Worm (Caenorhabditis elegans) whole organism, young adult: Measurements from ENCODE around the gene oig-4.

Experiments used
- B0035.1 ChIP-seq: sonication (generic microtip); optimal IDR thresholded peaks from 2 replicates; lab custom pipeline; 2016; ENCODE audit warnings: missing genetic modification characterization, mild to moderate bottlenecking, missing compliant biosample characterization, missing genotype, missing genetic modification reagents
- B0261.1 ChIP-seq: sonication (generic microtip); optimal IDR thresholded peaks from 2 replicates; lab custom pipeline; 2016; ENCODE audit warnings: mild to moderate bottlenecking, missing genetic modification characterization, moderate library complexity, missing compliant biosample characterization
- B0336.3 ChIP-seq: fragments of 200-800 bp; sonication (Bioruptor generic); IDR thresholded peaks from 2 replicates; pipeline ENCODE4 v1.3.6; 2022; ENCODE audit warnings: missing genetic modification characterization, missing compliant biosample characterization
- F37B4.10 ChIP-seq: fragments of 200-800 bp; sonication (Bioruptor generic); IDR thresholded peaks from 2 replicates; pipeline ENCODE4 v1.3.6; 2022; ENCODE audit warnings: missing genetic modification characterization, missing compliant biosample characterization
- F49E8.2 ChIP-seq: sonication (generic microtip); optimal IDR thresholded peaks from 3 replicates; lab custom pipeline; 2017; ENCODE audit warnings: missing genetic modification characterization, mild to moderate bottlenecking, missing compliant biosample characterization, antibody characterized with exemption, moderate library complexity; ENCODE audit not compliant: insufficient read depth
- F52B5.7 ChIP-seq: sonication (generic microtip); optimal IDR thresholded peaks from 2 replicates; lab custom pipeline; 2016; ENCODE audit warnings: mild to moderate bottlenecking, missing genetic modification characterization, missing compliant biosample characterization
- K11D2.4 ChIP-seq: fragments of 200-800 bp; sonication (Bioruptor generic); IDR thresholded peaks from 2 replicates; pipeline ENCODE4 v1.3.6; 2022; ENCODE audit warnings: missing genetic modification reagents, missing genetic modification characterization, missing compliant biosample characterization
- Y53F4B.3 ChIP-seq: fragments of 200-800 bp; sonication (Bioruptor generic); IDR thresholded peaks from 2 replicates; pipeline ENCODE4 v1.3.6; 2022; ENCODE audit warnings: missing genetic modification reagents, missing genetic modification characterization, missing compliant biosample characterization
- akir-1 ChIP-seq: fragments of 200-800 bp; sonication (Bioruptor generic); optimal IDR thresholded peaks from 2 replicates; lab custom pipeline; 2018; ENCODE audit warnings: mild to moderate bottlenecking, missing genetic modification characterization, moderate library complexity, missing compliant biosample characterization
- ama-1 ChIP-seq, 3 experiments: fragments of 150-350 bp in 1 of 3; sonication (generic microtip) in 2 of 3; optimal IDR thresholded peaks; 2 replicates each; lab custom pipeline; 2014 to 2018; ENCODE audit warnings: missing biosample characterization in 2 of 3, missing genetic modification characterization in 2 of 3, missing genetic modification reagents in 2 of 3
- atf-7 ChIP-seq: sonication (generic microtip); optimal IDR thresholded peaks from 2 replicates; lab custom pipeline; 2017; ENCODE audit warnings: mild to moderate bottlenecking, missing genetic modification characterization, missing compliant biosample characterization
- attf-3 ChIP-seq: fragments of 200-800 bp; sonication (Bioruptor generic); conservative IDR thresholded peaks from 2 replicates; pipeline ENCODE4 v1.3.6; 2022; ENCODE audit warnings: missing genetic modification reagents, missing genetic modification characterization, missing compliant biosample characterization
- cebp-1 ChIP-seq, 2 experiments: fragments of 200-800 bp in 1 of 2; sonication (Bioruptor generic) in 1 of 2; sonication (generic microtip) in 1 of 2; IDR thresholded peaks in 1 of 2; optimal IDR thresholded peaks in 1 of 2; 2 replicates each; pipeline versions ENCODE4 v1.3.6 to Lab custom; 2017 to 2022; ENCODE audit warnings: missing compliant biosample characterization in 2 of 2, missing genetic modification characterization in 2 of 2, mild to moderate bottlenecking in 1 of 2, missing genetic modification reagents in 1 of 2, moderate library complexity in 1 of 2
- ceh-58 ChIP-seq: fragments of 200-800 bp; sonication (Bioruptor generic); IDR thresholded peaks from 2 replicates; pipeline ENCODE4 v1.3.6; 2022; ENCODE audit warnings: missing genetic modification characterization, missing compliant biosample characterization
- chd-7 ChIP-seq: sonication (generic microtip); optimal IDR thresholded peaks from 2 replicates; lab custom pipeline; 2016; ENCODE audit warnings: mild to moderate bottlenecking, missing genetic modification characterization, moderate library complexity, missing compliant biosample characterization
- dox-1 ChIP-seq: fragments of 200-800 bp; sonication (Bioruptor generic); IDR thresholded peaks from 2 replicates; pipeline ENCODE4 v1.3.6; 2022; ENCODE audit warnings: missing genetic modification reagents, missing genetic modification characterization, missing compliant biosample characterization
- dpff-1 ChIP-seq: sonication (generic microtip); optimal IDR thresholded peaks from 2 replicates; lab custom pipeline; 2017; ENCODE audit warnings: mild to moderate bottlenecking, missing genetic modification characterization, missing compliant biosample characterization
- efl-1 ChIP-seq: fragments of 150-350 bp; optimal IDR thresholded peaks from 2 replicates; lab custom pipeline; 2014; ENCODE audit warnings: missing biosample characterization, missing genetic modification reagents, missing genetic modification characterization
- ets-4 ChIP-seq: fragments of 200-800 bp; sonication (Bioruptor generic); optimal IDR thresholded peaks from 2 replicates; lab custom pipeline; 2018; ENCODE audit warnings: mild to moderate bottlenecking, missing genetic modification characterization, missing compliant biosample characterization
- him-1 ChIP-seq: sonication (generic microtip); optimal IDR thresholded peaks from 2 replicates; lab custom pipeline; 2016; ENCODE audit warnings: missing genotype, missing genetic modification reagents, missing genetic modification characterization, missing compliant biosample characterization
- hlh-26 ChIP-seq: fragments of 200-800 bp; sonication (Bioruptor generic); conservative IDR thresholded peaks from 2 replicates; pipeline ENCODE4 v1.3.6; 2022; ENCODE audit warnings: missing genetic modification reagents, missing genetic modification characterization, missing compliant biosample characterization
- hmg-20 ChIP-seq: fragments of 200-800 bp; sonication (Bioruptor generic); IDR thresholded peaks from 2 replicates; pipeline ENCODE4 v1.3.6; 2022; ENCODE audit warnings: missing genetic modification reagents, missing genetic modification characterization, missing compliant biosample characterization
- lin-26 ChIP-seq: fragments of 200-800 bp; sonication (Bioruptor generic); IDR thresholded peaks from 2 replicates; pipeline ENCODE4 v1.3.6; 2022; ENCODE audit warnings: missing genetic modification reagents, missing genetic modification characterization, missing compliant biosample characterization
- lin-40 ChIP-seq: sonication (generic microtip); optimal IDR thresholded peaks from 2 replicates; lab custom pipeline; 2016; ENCODE audit warnings: missing genetic modification characterization, mild to moderate bottlenecking, missing compliant biosample characterization, missing genotype, missing genetic modification reagents
- lir-1 ChIP-seq: fragments of 200-800 bp; sonication (Bioruptor generic); conservative IDR thresholded peaks from 2 replicates; pipeline ENCODE4 v1.3.6; 2022; ENCODE audit warnings: missing genetic modification reagents, missing genetic modification characterization, missing compliant biosample characterization
- madf-10 ChIP-seq: sonication (generic microtip); optimal IDR thresholded peaks from 2 replicates; lab custom pipeline; 2016; ENCODE audit warnings: mild to moderate bottlenecking, missing genetic modification characterization, missing compliant biosample characterization
- madf-3 ChIP-seq: fragments of 200-800 bp; sonication (Bioruptor generic); IDR thresholded peaks from 2 replicates; pipeline ENCODE4 v1.3.6; 2022; ENCODE audit warnings: missing genetic modification reagents, missing genetic modification characterization, missing compliant biosample characterization
- mes-4 ChIP-seq: sonication (generic microtip); optimal IDR thresholded peaks from 2 replicates; lab custom pipeline; 2016; ENCODE audit warnings: missing genotype, missing genetic modification characterization, missing compliant biosample characterization
- mxl-1 ChIP-seq: sonication (generic microtip); optimal IDR thresholded peaks from 2 replicates; lab custom pipeline; 2016; ENCODE audit warnings: missing genetic modification characterization, missing compliant biosample characterization
- nfya-1 ChIP-seq: sonication (generic microtip); optimal IDR thresholded peaks from 2 replicates; lab custom pipeline; 2017; ENCODE audit warnings: antibody characterized with exemption, missing compliant biosample characterization, missing genetic modification characterization, borderline replicate concordance; ENCODE audit not compliant: insufficient read depth
- nfyb-1 ChIP-seq: fragments of 200-800 bp; sonication (Bioruptor generic); IDR thresholded peaks from 2 replicates; pipeline ENCODE4 v1.3.6; 2022; ENCODE audit warnings: missing genetic modification reagents, missing genetic modification characterization, missing compliant biosample characterization
- nhr-27 ChIP-seq: fragments of 200-800 bp; sonication (Bioruptor generic); optimal IDR thresholded peaks from 2 replicates; lab custom pipeline; 2018; ENCODE audit warnings: mild to moderate bottlenecking, missing genetic modification characterization, moderate library complexity, missing compliant biosample characterization
- nhr-80 ChIP-seq: sonication (generic microtip); optimal IDR thresholded peaks from 2 replicates; lab custom pipeline; 2016; ENCODE audit warnings: missing genetic modification characterization, missing compliant biosample characterization
- nhr-90 ChIP-seq: sonication (generic microtip); optimal IDR thresholded peaks from 2 replicates; lab custom pipeline; 2016; ENCODE audit warnings: missing genotype, mild to moderate bottlenecking, missing genetic modification characterization, missing compliant biosample characterization
- sea-2 ChIP-seq: fragments of 200-800 bp; sonication (Bioruptor generic); IDR thresholded peaks from 2 replicates; pipeline ENCODE4 v1.3.6; 2022; ENCODE audit warnings: missing genetic modification characterization, missing compliant biosample characterization
- snpc-1.1 ChIP-seq: sonication (generic microtip); optimal IDR thresholded peaks from 2 replicates; lab custom pipeline; 2017; ENCODE audit warnings: missing genetic modification characterization, mild to moderate bottlenecking, missing compliant biosample characterization, antibody characterized with exemption, moderate library complexity, missing genotype, missing genetic modification reagents; ENCODE audit not compliant: insufficient read depth
- tbx-9 ChIP-seq: sonication (generic microtip); optimal IDR thresholded peaks from 2 replicates; lab custom pipeline; 2016; ENCODE audit warnings: borderline replicate concordance, missing genetic modification characterization, inconsistent platforms, missing compliant biosample characterization
- zfh-2 ChIP-seq: fragments of 200-800 bp; sonication (Bioruptor generic); conservative IDR thresholded peaks from 2 replicates; pipeline ENCODE4 v1.3.6; 2022; ENCODE audit warnings: missing genetic modification reagents, missing genetic modification characterization, missing compliant biosample characterization
- ztf-28 ChIP-seq: fragments of 200-800 bp; sonication (Bioruptor generic); IDR thresholded peaks from 2 replicates; pipeline ENCODE4 v1.3.6; 2022; ENCODE audit warnings: missing genetic modification reagents, missing genetic modification characterization, missing compliant biosample characterization
- ztf-6 ChIP-seq: fragments of 200-800 bp; sonication (Bioruptor generic); IDR thresholded peaks from 2 replicates; pipeline ENCODE4 v1.3.6; 2022; ENCODE audit warnings: missing genetic modification reagents, missing genetic modification characterization, missing compliant biosample characterization

Gene oig-4

ce11 chrII:7635296-7635695 is 22.0 kb downstream of the oig-4 start:
- TF ChIP-seq nfyb-1 = 0 out of 2 replicates have a peak, but pooled peaks have one; percentile 17
- TF ChIP-seq dox-1 = 0 out of 2 replicates have a peak, but pooled peaks have one; percentile 13
- TF ChIP-seq Y53F4B.3 (GFP tag; lab: Robert Waterston, UW) = no peak
- TF ChIP-seq cebp-1 (GFP tag; IDR thresholded peaks at IDR 0.05; lab: Robert Waterston, UW) = no peak
- peak; percentile 41 for TF ChIP-seq cebp-1 (tag; optimal IDR thresholded peaks at IDR 0.05; lab: Kevin White, UChicago)
- TF ChIP-seq madf-3 (GFP tag; lab: Robert Waterston, UW) = 0 out of 2 replicates have a peak, but pooled peaks have one; percentile 41
- no peak for TF ChIP-seq nhr-90 (tag; lab: Kevin White, UChicago)
- no peak for TF ChIP-seq B0336.3 (GFP tag; lab: Robert Waterston, UW)
- TF ChIP-seq lin-26 (GFP tag; lab: Robert Waterston, UW) = peak; percentile 14; the same call in 1 of the 2 replicates
- no peak for TF ChIP-seq B0261.1 (tag; lab: Kevin White, UChicago)
- 0 out of 2 replicates have a peak, but pooled peaks have one; percentile 14 for TF ChIP-seq F37B4.10 (GFP tag; lab: Robert Waterston, UW)
- no peak for TF ChIP-seq ztf-6 (GFP tag; lab: Robert Waterston, UW)
- peak; percentile 92 for TF ChIP-seq zfh-2 (GFP tag; lab: Robert Waterston, UW)

ce11 chrII:7636941-7637340 is 23.6 kb downstream of the oig-4 start:
- TF ChIP-seq efl-1 (GFP tag; lab: Kevin White, UChicago) = no peak
- no peak for TF ChIP-seq akir-1 (GFP tag; lab: Kevin White, UChicago)

- TF ChIP-seq hmg-20 (GFP tag; lab: Robert Waterston, UW) (no peak), madf-10 (tag; lab: Kevin White, UChicago) (no peak), F49E8.2 (tag; lab: Kevin White, UChicago) (no peak), dox-1 (peak; percentile 47), mes-4 (tag; lab: Kevin White, UChicago) (no peak), tbx-9 (no peak), atf-7 (tag; lab: Kevin White, UChicago) (peak; percentile 31), lin-40 (tag; lab: Kevin White, UChicago) (no peak), him-1 (no peak), snpc-1.1 (tag; lab: Kevin White, UChicago) (no peak), chd-7 (tag; lab: Kevin White, UChicago) (no peak), nfya-1 (tag; lab: Kevin White, UChicago) (no peak), ztf-28 (GFP tag; lab: Robert Waterston, UW) (0 out of 2 replicates have a peak, but pooled peaks have one; percentile 24), madf-3 (GFP tag; lab: Robert Waterston, UW) (no peak), F52B5.7 (tag; lab: Kevin White, UChicago) (no peak), ama-1 (optimal IDR thresholded peaks at IDR 0.05; lab: Kevin White, UChicago) (no peak), ama-1 (GFP tag; optimal IDR thresholded peaks at IDR 0.05; lab: Kevin White, UChicago) (no peak), B0035.1 (tag; lab: Kevin White, UChicago) (no peak), ets-4 (peak; percentile 31), mxl-1 (tag; lab: Kevin White, UChicago) (no peak), sea-2 (no peak), cebp-1 (GFP tag; IDR thresholded peaks at IDR 0.05; lab: Robert Waterston, UW) (no peak), cebp-1 (tag; optimal IDR thresholded peaks at IDR 0.05; lab: Kevin White, UChicago) (peak; percentile 6), nhr-80 (tag; lab: Kevin White, UChicago) (peak; percentile 94), dpff-1 (tag; lab: Kevin White, UChicago) (no peak), hlh-26 (no peak), attf-3 (GFP tag; lab: Robert Waterston, UW) (no peak), nhr-27 (tag; lab: Kevin White, UChicago) (no peak), K11D2.4 (no peak), lir-1 (GFP tag; lab: Robert Waterston, UW) (no peak), ceh-58 (GFP tag; lab: Robert Waterston, UW) (no peak)
Observed at ce11 chrII:7639036-7639435, 25.7 kb downstream of the oig-4 start.
